Fruit fly (Drosophila melanogaster): Measurements from ENCODE around the gene primo-1.

Gene primo-1

DNA sequence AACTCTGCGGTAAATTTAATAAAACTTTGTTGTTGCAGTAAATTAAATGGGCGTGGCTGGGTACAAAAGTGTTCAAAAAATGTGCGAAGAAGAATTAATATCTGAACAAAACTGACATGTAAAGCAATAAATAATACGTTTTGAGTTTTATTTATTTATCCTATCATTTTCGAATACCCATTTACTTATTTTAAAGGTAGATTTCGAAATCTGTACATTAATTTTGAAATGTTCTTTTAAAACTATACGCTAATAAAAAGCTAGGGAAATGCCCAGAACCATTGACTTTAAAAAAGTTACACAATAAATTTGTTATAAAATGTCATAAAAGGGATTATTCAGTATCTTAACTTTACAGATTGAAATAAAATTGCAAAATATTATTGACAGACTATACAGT lies at the start of gene primo-1, which contains the start of gene primo-2:
Gene primo-1 (minus strand): TSS at position 101 of the 400 bp plus-strand sequence.
Gene primo-2 (minus strand): TSS at position 101 of the 400 bp plus-strand sequence.
- TF ChIP-seq noc (tag; optimal IDR thresholded peaks at IDR 0.05): no peak

DNA sequence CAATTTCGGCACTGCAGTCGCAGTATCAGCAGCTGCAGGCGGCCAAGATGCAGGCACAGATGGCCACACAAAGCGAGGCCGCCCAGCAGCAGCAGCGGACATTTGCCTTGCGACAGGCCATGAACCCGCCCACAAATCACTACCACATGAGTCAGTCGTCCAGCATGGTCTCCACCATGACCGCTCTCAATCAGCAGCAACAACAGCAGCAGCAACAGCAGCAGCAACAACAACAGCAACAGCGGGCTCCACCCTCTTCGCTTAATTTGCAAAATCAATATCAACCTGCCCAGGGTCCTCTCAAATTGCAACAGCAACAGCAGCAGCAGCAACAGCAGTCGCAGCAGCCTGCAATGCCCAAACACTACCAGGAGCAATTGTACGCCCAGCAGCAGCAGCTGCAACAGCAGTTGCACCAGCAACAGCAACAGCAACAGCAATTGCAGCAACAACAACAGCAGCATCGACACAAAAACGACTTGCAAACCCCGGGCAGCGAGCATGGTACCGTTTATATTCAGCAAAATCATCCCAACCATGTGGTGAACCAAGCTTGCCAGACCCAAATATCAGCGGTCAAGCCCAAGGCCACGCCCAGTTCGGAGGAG lies 34.5 kb upstream of the primo-1 start:
- no peak for TF ChIP-seq noc (tag; optimal IDR thresholded peaks at IDR 0.05)

DNA sequence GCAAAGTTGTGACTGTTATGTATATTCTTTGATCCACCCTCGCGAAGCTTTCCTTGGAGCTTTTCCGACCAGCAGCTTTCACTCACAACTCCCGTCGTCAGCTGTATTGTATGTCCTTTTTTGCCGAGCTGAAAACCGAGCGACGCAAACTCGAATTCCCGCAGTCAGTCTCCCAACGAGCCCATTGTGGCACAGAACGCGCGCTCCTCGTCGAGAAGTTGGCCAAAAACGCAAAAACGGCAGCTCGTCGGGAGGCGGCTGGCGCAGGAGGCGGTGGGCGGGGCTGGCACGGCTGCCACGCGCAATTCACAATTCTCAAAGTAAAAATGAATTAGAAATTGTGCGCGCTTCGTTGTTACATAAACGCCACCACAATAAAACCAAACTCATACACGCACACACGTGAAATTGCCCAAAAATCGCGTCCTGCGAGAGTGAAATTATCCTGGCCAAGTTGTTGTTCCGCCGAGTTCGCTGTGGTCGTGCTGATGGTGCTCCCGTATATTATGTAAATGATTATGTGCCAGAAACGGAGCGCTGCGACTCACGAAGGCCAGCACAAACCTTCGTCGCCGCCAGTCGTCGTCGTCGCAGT lies 23.8 kb upstream of the primo-1 start:
- no peak for TF ChIP-seq noc (tag; optimal IDR thresholded peaks at IDR 0.05)

DNA sequence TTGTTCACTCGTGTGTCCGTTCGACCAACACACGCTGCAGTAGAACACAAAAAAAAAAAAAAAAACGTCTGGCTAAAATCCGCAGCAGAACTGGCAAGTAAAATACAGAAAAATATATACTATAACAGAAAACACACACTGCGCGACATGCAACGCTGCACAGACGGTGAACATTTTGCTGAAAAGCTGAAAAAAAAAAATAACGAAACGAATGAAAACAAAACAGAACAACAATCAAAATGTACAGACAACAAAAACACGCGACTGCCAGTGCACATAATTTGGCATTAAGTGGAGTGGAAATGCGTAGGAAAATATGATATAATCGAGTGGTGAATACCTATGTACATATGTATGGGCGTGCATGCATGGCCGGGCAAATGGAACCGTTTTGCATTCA lies 18.4 kb upstream of the primo-1 start:
- no peak for TF ChIP-seq noc (tag; optimal IDR thresholded peaks at IDR 0.05)

DNA sequence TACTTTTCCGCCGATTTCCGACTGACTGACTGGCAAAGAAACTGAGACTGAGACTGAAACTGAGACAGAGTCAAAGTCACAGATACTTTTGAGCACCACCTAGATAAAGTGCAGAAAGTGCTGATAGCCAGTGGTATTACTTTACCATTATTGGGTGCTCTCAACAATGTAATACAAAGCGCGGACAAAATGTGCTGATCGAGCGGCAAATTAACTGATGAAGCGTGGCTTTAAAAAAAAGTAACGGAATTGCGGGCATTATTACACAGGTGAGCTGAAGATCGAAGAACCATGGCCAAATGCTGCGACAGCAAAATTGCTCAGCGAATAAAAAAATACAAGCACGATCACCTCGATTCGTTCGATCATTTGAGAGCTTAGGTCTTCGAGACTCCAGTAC lies 17.3 kb upstream of the primo-1 start:
- TF ChIP-seq noc (tag; optimal IDR thresholded peaks at IDR 0.05): no peak

DNA sequence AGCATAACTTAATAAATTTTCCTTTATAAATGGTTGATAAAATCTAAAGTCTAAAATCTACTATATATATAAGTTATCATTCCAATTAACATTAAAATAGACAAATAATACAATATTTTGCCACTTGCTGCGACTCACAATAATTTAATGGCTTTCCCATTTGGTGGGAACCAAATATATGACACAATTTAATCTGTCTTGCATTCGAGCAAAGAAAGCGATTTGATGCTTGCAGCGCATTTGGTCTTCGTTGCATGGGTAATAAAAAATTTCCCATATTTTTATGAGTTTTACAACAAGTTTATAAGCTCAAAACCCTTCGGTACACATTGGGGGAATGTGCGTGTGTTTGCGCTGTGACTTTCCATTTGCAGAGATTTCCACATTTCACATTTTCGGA lies 15.2 kb upstream of the primo-1 start:
- no peak for TF ChIP-seq noc (tag; optimal IDR thresholded peaks at IDR 0.05)

DNA sequence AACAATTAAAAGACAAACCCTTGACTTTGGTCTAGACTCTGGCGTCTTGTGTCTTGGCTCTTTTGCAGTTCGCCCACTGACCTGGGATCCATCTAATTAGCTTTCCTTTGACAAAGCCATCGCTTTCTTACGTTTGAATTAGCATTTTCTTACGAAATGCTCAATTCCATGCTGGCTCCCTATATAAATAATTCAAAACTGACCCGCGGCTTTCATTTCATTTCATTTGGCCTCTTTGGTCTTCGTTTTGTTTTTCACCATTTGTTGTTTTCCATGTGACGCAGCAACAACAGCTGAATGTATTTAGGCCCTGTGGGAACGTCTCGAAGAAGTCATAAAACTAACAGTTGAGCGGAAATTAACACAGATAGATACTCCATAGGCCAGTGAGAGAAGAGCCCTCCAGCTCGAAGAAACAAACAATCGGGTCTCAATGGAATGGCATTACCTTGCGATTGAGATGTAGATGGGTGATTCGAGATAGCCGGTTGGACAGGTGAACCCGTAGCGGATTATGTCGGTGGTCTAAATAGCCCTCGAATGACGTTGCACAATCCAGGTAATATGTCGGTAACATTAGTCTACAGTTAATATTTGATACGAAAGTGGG lies 12.5 kb upstream of the primo-1 start:
- TF ChIP-seq noc (tag; optimal IDR thresholded peaks at IDR 0.05): no peak

DNA sequence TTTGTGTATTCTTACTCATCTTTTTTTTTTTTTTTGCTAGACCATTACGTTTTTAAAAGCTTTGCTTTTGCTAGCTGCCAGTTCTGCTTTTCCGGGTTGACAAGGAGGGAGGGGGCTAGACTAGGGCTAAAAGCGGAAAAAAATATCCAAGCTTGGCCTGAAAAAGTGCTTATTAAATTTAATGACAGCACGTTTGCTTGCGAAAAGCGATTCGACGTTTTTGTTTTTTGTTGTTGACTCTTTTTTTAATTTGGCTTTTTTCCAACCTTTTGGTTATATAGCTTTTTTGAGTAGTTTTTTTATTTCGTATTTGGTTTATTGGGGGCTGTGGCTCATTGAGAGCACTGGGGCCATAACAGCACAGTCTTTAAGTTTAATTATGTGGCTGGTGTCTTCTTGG lies 10.8 kb upstream of the primo-1 start:
- no peak for TF ChIP-seq noc (tag; optimal IDR thresholded peaks at IDR 0.05)

DNA sequence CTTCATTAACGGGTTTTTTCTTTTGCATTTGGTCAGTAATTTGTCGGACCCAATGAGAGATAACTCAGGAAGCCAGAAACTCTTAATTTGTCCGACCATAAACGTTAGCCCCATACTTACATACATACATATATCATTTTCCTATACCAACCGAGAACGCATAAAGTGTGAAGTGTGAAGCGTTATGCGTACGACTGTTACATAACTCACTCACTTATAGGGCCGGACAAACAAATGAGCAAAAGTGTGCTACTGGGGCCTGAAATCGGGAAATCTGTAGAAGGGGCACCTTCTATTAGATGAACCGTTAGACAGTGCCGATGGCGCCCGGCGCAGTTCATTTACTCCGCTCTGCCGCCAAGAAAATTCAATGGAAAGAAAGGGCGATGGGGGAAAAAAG lies 10.4 kb upstream of the primo-1 start:
- TF ChIP-seq noc (tag; optimal IDR thresholded peaks at IDR 0.05): no peak

DNA sequence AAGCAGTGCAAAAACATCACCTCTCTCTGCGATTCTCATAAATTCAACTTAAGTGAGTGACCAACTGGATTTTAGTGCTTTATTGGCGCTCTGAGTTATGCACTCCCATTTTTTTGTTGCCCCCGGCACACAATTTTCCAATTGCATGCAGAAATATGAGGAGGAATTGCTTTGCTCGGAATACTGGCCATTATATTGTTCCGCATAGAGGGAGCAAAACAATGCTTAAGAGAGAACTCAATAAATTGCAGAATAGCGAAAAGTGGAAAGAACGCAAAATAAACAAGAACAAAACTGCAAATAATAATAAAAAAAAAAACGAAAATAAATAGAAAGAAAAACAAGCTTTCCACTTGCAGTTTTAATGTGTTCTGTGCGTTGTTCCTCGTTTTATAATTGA lies 9.2 kb upstream of the primo-1 start:
- TF ChIP-seq noc (tag; optimal IDR thresholded peaks at IDR 0.05): no peak

DNA sequence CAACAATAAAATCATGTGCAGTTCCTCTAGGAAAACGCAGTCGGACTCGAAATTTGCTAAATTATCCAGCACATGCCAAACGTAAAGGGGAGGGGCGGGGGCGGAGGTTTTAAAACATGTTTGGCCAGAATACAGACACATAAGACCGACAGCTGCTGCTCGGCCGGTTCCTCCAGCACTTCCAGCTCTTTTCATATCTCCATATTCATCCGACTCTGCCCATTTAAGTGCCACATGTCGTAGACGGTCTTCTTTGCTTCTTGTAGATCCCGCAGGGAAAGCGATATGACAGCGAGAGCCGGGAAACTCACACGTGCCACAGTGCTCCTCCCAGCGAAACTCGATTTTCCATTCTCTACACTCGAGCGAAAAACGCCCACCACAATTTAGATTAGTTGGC lies 7.4 kb upstream of the primo-1 start:
- TF ChIP-seq noc (tag; optimal IDR thresholded peaks at IDR 0.05): no peak

DNA sequence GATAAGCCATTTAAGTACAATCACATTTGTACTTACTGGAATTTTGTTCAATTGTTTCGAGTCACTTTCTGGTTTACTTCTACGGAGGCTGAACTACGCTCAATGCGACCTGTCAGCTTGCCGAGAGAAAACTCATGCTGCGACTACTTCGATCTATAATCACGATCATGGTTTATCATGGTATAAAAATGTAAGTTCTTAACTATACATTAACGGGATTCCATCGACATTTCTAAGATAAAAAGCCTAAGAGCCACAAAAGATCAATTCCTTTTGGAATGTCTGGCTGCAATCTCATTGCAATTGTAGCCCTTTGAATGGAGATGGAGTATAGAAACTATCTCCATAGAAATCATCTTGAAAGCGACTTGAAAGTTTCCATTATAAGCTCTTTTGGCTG lies 6.4 kb upstream of the primo-1 start, which contains the start of gene Ubc87F:
Gene Ubc87F (minus strand): TSS at position 101 of the 400 bp plus-strand sequence.
- no peak for TF ChIP-seq noc (tag; optimal IDR thresholded peaks at IDR 0.05)

DNA sequence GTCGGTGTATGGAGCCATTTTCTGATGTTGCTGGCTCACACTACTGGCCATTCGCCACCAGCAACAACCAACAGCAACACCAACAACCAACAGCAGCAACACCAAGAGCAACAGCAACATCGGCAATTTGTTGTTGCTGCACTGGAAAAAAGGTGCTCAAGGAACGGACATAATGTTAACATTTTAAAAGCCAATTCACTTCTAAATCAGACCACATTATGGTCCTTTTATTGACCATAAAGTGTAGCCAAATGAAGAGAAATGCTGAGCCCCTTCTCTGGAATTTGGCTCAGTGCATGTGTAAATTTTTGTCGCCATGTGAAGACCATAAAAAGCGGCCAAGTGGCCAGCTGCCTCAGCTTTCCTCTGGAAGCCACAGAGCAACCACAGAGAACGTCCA lies 5.2 kb upstream of the primo-1 start:
- no peak for TF ChIP-seq noc (tag; optimal IDR thresholded peaks at IDR 0.05)

DNA sequence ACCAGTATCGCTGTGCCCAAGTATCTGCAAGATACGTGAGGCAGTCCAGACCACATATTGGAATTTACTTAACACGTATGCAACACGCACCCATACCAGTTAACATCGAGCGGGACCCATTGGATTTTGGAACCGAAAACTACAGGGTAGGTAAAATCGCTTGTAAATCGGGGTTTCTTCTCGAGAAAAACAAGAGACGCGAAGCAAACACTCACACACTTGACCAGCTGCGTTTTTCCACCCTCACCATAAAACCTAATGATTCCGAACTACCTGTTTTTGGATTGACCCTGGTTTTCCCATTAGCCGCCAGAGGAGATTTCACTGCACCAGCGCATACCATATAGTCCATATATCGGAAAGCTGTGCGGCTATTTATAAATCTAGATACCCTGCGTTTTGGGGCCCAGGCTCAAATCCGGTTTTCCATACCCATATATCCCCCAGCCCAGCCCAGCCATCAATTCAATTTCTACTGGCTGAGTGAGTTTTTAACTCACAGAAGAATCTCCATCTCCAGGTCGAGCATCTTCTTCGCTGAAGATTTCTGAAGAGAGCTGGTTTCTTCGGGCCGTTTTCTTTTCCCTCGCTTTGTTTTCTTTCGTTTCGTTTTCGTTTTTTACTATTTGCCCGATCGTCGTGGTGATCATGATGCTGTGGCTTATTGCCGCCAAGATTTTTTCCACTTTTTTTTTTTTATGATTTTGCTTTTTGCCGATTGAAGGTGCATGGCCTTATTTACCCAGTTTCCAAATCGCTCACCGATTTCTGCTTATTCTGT lies 4.2 kb upstream of the primo-1 start:
- no peak for TF ChIP-seq noc (tag; optimal IDR thresholded peaks at IDR 0.05)

DNA sequence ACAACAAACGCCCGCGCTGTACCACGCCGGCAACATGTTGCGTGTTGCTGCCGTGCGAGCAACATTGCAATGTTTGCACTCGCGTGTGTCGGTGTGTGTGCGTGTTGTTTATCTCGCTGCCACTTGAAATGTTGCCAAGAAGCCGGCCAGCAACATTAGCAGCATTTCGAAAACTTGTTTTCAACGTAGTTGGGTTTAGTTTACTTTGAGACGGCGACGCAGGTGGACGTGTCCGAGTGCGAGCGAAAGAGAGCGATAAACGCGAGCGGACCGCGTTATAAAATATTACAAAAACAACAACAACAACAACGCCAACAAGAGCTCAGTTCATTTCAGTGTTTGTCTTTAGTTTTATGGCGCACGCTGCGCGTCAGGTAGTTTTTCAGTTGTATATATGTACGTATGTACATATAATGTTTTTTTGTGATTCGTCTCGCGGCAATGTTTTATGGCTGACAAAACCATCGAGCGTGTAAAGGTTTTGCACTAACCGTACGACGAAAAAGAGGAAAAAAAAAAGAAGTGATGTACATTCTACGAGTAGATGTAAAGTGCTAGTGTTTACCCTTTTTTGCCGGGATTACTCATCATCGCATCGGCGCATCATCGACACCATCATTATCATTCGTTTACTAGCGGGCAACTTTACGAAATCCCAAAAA lies 3.5 kb upstream of the primo-1 start, which contains the start of gene kmr:
Gene kmr (plus strand): TSS at position 196 of the 662 bp plus-strand sequence.
- TF ChIP-seq noc (tag; optimal IDR thresholded peaks at IDR 0.05): peak; percentile 29

DNA sequence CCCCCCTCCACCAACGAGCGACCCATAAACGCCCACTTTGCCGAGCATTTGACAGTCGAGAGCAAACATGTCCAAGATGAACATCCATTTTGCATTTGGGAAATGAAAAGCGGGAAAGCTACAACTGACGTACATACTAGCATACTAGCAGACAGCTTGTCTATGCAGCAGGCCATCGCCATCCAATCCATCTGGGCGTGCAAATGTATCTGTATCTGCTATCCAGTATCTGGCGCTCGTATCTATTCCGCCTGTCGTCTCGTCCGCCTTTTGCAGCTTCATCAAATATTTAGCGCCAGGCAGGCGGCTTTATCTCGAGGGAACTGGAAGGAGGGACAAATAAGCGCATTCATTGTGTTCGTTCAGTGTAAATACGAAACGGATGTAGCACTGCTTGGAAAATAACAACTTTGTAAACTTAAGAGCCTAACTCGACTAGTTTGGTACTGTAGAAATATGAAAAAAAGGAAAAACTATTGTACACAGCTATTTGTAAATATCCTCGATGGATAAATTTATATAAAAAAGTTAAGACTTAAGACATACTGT lies 2.4 kb upstream of the primo-1 start:
- no peak for TF ChIP-seq noc (tag; optimal IDR thresholded peaks at IDR 0.05)
